Fruit fly (Drosophila melanogaster) whole organism, embryonic: ENCODE measurements around the gene Ets97D.

ENCODE experiments used
- Asciz ChIP-seq: fragments of 200-800 bp; sonication (Bioruptor generic); optimal IDR thresholded peaks from 2 replicates; lab custom pipeline; 2017; ENCODE audit warnings: missing biosample characterization, mild to moderate bottlenecking, missing genetic modification characterization, missing genetic modification reagents
- Awh ChIP-seq: fragments of 200-800 bp; sonication (Bioruptor generic); IDR thresholded peaks from 2 replicates; pipeline ENCODE4, ENCODE4 v1.3.6; 2022; ENCODE audit warnings: missing biosample characterization, missing genetic modification characterization
- CG10274 ChIP-seq: fragments of 200-800 bp; sonication (Bioruptor generic); optimal IDR thresholded peaks from 3 replicates; lab custom pipeline; 2017; ENCODE audit warnings: missing biosample characterization, mild to moderate bottlenecking, missing genetic modification characterization
- CG12744 ChIP-seq: fragments of 200-800 bp; sonication (Bioruptor generic); optimal IDR thresholded peaks from 2 replicates; lab custom pipeline; 2016; ENCODE audit warnings: missing biosample characterization, missing genetic modification characterization
- CG13123 ChIP-seq: fragments of 200-800 bp; sonication (Bioruptor generic); optimal IDR thresholded peaks from 2 replicates; lab custom pipeline; 2016; ENCODE audit warnings: missing biosample characterization, missing genetic modification characterization
- CG32767 ChIP-seq: fragments of 200-800 bp; sonication (Bioruptor generic); IDR thresholded peaks from 2 replicates; pipeline ENCODE4 v1.3.6; 2022; ENCODE audit warnings: missing biosample characterization, missing genetic modification characterization
- CG5953 ChIP-seq: fragments of 200-800 bp; sonication (Bioruptor generic); IDR thresholded peaks from 2 replicates; pipeline ENCODE4 v1.3.6; 2022; ENCODE audit warnings: missing biosample characterization, missing genetic modification characterization
- Meics ChIP-seq: fragments of 200-800 bp; sonication (Bioruptor generic); optimal IDR thresholded peaks from 2 replicates; lab custom pipeline; 2017; ENCODE audit warnings: missing biosample characterization, mild to moderate bottlenecking, missing genetic modification characterization
- NFAT ChIP-seq: fragments of 200-800 bp; sonication (Bioruptor generic); IDR thresholded peaks from 2 replicates; pipeline ENCODE4 v1.3.6; 2022; ENCODE audit warnings: missing biosample characterization, missing genetic modification characterization
- Nf-YC ChIP-seq: fragments of 200-800 bp; optimal IDR thresholded peaks from 3 replicates; lab custom pipeline; 2019; ENCODE audit warnings: missing biosample characterization, mild to moderate bottlenecking, missing genetic modification characterization, moderate library complexity
- ase ChIP-seq: fragments of 200-800 bp; sonication (Bioruptor generic); IDR thresholded peaks from 3 replicates; pipeline ENCODE4 v1.3.6; 2022; ENCODE audit warnings: missing biosample characterization, missing genetic modification characterization

Gene Ets97D

dm6 chr3R:26862213-26862612 lies 50.5 kb downstream of the Ets97D start (continued):
- TF ChIP-seq Awh (GFP tag; lab: Robert Waterston, UW): 0 out of 2 replicates have a peak, but pooled peaks have one; percentile 30
- TF ChIP-seq CG5953: peak; percentile 12; the same call in 1 of the 2 replicates
- no peak for TF ChIP-seq CG12744 (GFP tag; lab: Kevin White, UChicago)
- no peak for TF ChIP-seq NFAT (GFP tag; lab: Robert Waterston, UW)
- no peak for TF ChIP-seq CG10274 (GFP tag; lab: Kevin White, UChicago)
- no peak for TF ChIP-seq ase (GFP tag; lab: Robert Waterston, UW)
- TF ChIP-seq Nf-YC: peak; percentile 46
- TF ChIP-seq CG32767 (GFP tag; lab: Robert Waterston, UW): no peak
- no peak for TF ChIP-seq Asciz (GFP tag; lab: Kevin White, UChicago)
- no peak for TF ChIP-seq CG13123
- TF ChIP-seq Meics (GFP tag; lab: Kevin White, UChicago): no peak
